Worm (Caenorhabditis elegans) whole organism, L1 larva: ENCODE data around the gene nsph-3.2.

Source experiments
- nhr-11 ChIP-seq: fragments of 150-350 bp; optimal IDR thresholded peaks from 2 replicates; lab custom pipeline; 2014; ENCODE audit warnings: missing biosample characterization, missing genetic modification characterization
- nhr-12 ChIP-seq: sonication (generic microtip); optimal IDR thresholded peaks from 2 replicates; lab custom pipeline; 2017; ENCODE audit warnings: missing biosample characterization, missing genetic modification characterization
- unc-86 ChIP-seq: sonication (generic microtip); optimal IDR thresholded peaks from 2 replicates; lab custom pipeline; 2016; ENCODE audit warnings: missing genetic modification characterization, missing compliant biosample characterization

- no peak for TF ChIP-seq nhr-11 (tag; lab: Kevin White, UChicago)
- no peak for TF ChIP-seq nhr-12
- no peak for TF ChIP-seq unc-86 (tag; lab: Kevin White, UChicago)
Measured at ce11 chrIV:10157034-10157433, 44.4 kb downstream of the nsph-3.2 start.
